Worm (Caenorhabditis elegans) whole organism, L4/young adult: ENCODE measurements around the gene fbxb-42.

ENCODE experiments used
- W03F9.2 ChIP-seq: fragments of 150-350 bp; optimal IDR thresholded peaks from 2 replicates; lab custom pipeline; 2014; ENCODE audit warnings: missing biosample characterization, missing genetic modification characterization
- dao-5 ChIP-seq: sonication (generic microtip); optimal IDR thresholded peaks from 2 replicates; lab custom pipeline; 2016; ENCODE audit warnings: missing genotype, missing genetic modification characterization, moderate library complexity, missing compliant biosample characterization
- him-1 ChIP-seq: sonication (generic microtip); optimal IDR thresholded peaks from 2 replicates; lab custom pipeline; 2016; ENCODE audit warnings: missing genotype, missing genetic modification reagents, missing genetic modification characterization, missing compliant biosample characterization

ce11 chrII:1518914-1519313 is 18.5 kb upstream of the fbxb-42 start, which contains the start of gene Y51H7BR.8:
- TF ChIP-seq W03F9.2 (tag; lab: Kevin White, UChicago) = no peak
- TF ChIP-seq him-1 (tag; lab: Kevin White, UChicago) = no peak
- no peak for TF ChIP-seq dao-5 (tag; lab: Kevin White, UChicago)
